Fruit fly (Drosophila melanogaster): ENCODE data around the gene CG13807.

CG13807 gene

DNA sequence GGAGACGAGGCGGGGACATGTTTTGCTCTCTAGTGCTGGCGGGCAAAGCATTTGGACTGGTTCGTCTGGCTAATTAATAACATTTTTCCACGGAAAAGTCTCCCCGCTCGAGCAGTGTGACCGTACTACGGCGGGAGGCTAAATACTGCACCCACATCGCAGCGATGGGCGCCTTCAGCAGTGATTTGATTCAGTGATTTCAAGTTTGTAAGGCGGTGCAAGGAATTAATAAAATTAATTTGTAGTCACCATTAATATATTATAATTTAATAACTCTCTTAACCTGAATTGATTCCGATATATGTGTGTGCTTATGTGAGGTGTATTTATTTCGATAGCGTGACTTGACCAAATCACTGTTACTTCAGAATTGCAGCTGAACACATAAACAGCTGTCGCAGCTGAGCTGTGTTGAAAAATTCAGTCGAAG, at the start of gene CG13807, which contains the start of gene oxt (continued):
- TF ChIP-seq CG1603 (tag; optimal IDR thresholded peaks at IDR 0.05) (peak; percentile 89), CG7372 (GFP tag; IDR thresholded peaks at IDR 0.05) (peak; percentile 88), Bgb (GFP tag; IDR thresholded peaks at IDR 0.05; ENCODE audit: partially characterized antibody) (no peak), NFAT (GFP tag; IDR thresholded peaks at IDR 0.05) (peak; percentile 83), chif (GFP tag; optimal IDR thresholded peaks at IDR 0.05) (peak; percentile 51 to 66), tap (tag; optimal IDR thresholded peaks at IDR 0.05) (peak; percentile 83), scrt (GFP tag; optimal IDR thresholded peaks at IDR 0.05) (peak; percentile 62), Gug (GFP tag; IDR thresholded peaks at IDR 0.05) (peak; percentile 91), CG5245 (GFP tag; optimal IDR thresholded peaks at IDR 0.05) (peak; percentile 80), Chrac-16 (GFP tag; optimal IDR thresholded peaks at IDR 0.05) (peak; percentile 92), CG12942 (GFP tag; optimal IDR thresholded peaks at IDR 0.05) (peak; percentile 83), dimm (GFP tag; IDR thresholded peaks at IDR 0.05) (peak; percentile 76), ERR (GFP tag; optimal IDR thresholded peaks at IDR 0.05) (no peak), Rfx (GFP tag; IDR thresholded peaks at IDR 0.05) (peak; percentile 93), Hey (tag; optimal IDR thresholded peaks at IDR 0.05) (peak; percentile 44), org-1 (GFP tag; optimal IDR thresholded peaks at IDR 0.05) (peak; percentile 73), CG16813 (GFP tag; IDR thresholded peaks at IDR 0.05; ENCODE audit: partially characterized antibody) (no peak), cad (GFP tag; optimal IDR thresholded peaks at IDR 0.05) (no peak), gro (GFP tag; optimal IDR thresholded peaks at IDR 0.05) (peak; percentile 77), CG6254 (GFP tag; optimal IDR thresholded peaks at IDR 0.05) (peak; percentile 73), pb (GFP tag; optimal IDR thresholded peaks at IDR 0.05) (no peak), insv (GFP tag; optimal IDR thresholded peaks at IDR 0.05) (peak in 1 of 2 experiments; percentile 44), Kr (GFP tag; optimal IDR thresholded peaks at IDR 0.05) (no peak), Camta (GFP tag; optimal IDR thresholded peaks at IDR 0.05) (peak; percentile 67), sug (tag; optimal IDR thresholded peaks at IDR 0.05) (peak; percentile 89), CG16863 (GFP tag; optimal IDR thresholded peaks at IDR 0.05) (peak; percentile 13), pros (GFP tag; optimal IDR thresholded peaks at IDR 0.05) (no peak), amos (GFP tag; IDR thresholded peaks at IDR 0.05; ENCODE audit: partially characterized antibody) (no peak), crol (GFP tag; IDR thresholded peaks at IDR 0.05) (peak; percentile 44; the same call in 1 of the 2 replicates), lilli (GFP tag; optimal IDR thresholded peaks at IDR 0.05) (peak; percentile 83), CG14050 (GFP tag; IDR thresholded peaks at IDR 0.05) (peak; percentile 86), CG13296 (GFP tag; optimal IDR thresholded peaks at IDR 0.05) (peak; percentile 81), CG5180 (GFP tag; optimal IDR thresholded peaks at IDR 0.05) (peak; percentile 26), sob (GFP tag; IDR thresholded peaks at IDR 0.05) (peak; percentile 89), CG14441 (GFP tag; IDR thresholded peaks at IDR 0.05) (peak; percentile 92), CG18619 (GFP tag; optimal IDR thresholded peaks at IDR 0.05) (peak; percentile 84), tll (GFP tag; optimal IDR thresholded peaks at IDR 0.05) (peak in 1 of 2 experiments; percentile 59), stc (GFP tag; IDR thresholded peaks at IDR 0.05) (peak; percentile 85), CG8089 (GFP tag; optimal IDR thresholded peaks at IDR 0.05) (no peak), gsb-n (tag; optimal IDR thresholded peaks at IDR 0.05) (peak; percentile 81), HLH3B (GFP tag; IDR thresholded peaks at IDR 0.05) (peak; percentile 82), D19A (tag; optimal IDR thresholded peaks at IDR 0.05) (no peak), Doc3 (GFP tag; IDR thresholded peaks at IDR 0.05; ENCODE audit: partially characterized antibody) (no peak), Doc2 (GFP tag; IDR thresholded peaks at IDR 0.05) (peak; percentile 49; the same call in 1 of the 2 replicates), CG8478 (optimal IDR thresholded peaks at IDR 0.05) (no peak), CG17612 (GFP tag; IDR thresholded peaks at IDR 0.05) (peak; percentile 70), nom (GFP tag; optimal IDR thresholded peaks at IDR 0.05) (peak; percentile 63), Pdp1 (GFP tag; optimal IDR thresholded peaks at IDR 0.05) (peak; percentile 64 to 77), Bdp1 (GFP tag; optimal IDR thresholded peaks at IDR 0.05) (peak; percentile 53), CG8359 (GFP tag; optimal IDR thresholded peaks at IDR 0.05; ENCODE audit: borderline replicate concordance) (peak; percentile 44), gcm (GFP tag; optimal IDR thresholded peaks at IDR 0.05) (peak; percentile 90)

Measured in whole organism, embryonic.